Worm (Caenorhabditis elegans) whole organism, young adult: ENCODE results near the gene mmcm-1.
A peak's percentile ranks its signal among the peaks of the same experiment; 100 is the strongest.

ENCODE experiments used
- B0035.1 ChIP-seq: sonication (generic microtip); optimal IDR thresholded peaks from 2 replicates; lab custom pipeline; 2016; ENCODE audit warnings: missing genetic modification characterization, mild to moderate bottlenecking, missing compliant biosample characterization, missing genotype, missing genetic modification reagents
- B0336.3 ChIP-seq: fragments of 200-800 bp; sonication (Bioruptor generic); IDR thresholded peaks from 2 replicates; pipeline ENCODE4 v1.3.6; 2022; ENCODE audit warnings: missing genetic modification characterization, missing compliant biosample characterization
- C06A6.2 ChIP-seq: fragments of 200-800 bp; sonication (Bioruptor generic); conservative IDR thresholded peaks from 2 replicates; pipeline ENCODE4 v1.3.6; 2022; ENCODE audit warnings: missing genetic modification characterization, missing compliant biosample characterization
- F10E7.11 ChIP-seq: sonication (generic microtip); optimal IDR thresholded peaks from 2 replicates; lab custom pipeline; 2017; ENCODE audit warnings: mild to moderate bottlenecking, missing genetic modification characterization, moderate library complexity, missing compliant biosample characterization
- F33H1.4 ChIP-seq: fragments of 200-800 bp; sonication (Bioruptor generic); IDR thresholded peaks from 2 replicates; pipeline ENCODE4 v1.3.6; 2022; ENCODE audit warnings: missing genetic modification reagents, missing genetic modification characterization, missing compliant biosample characterization
- F55B11.4 ChIP-seq: sonication (generic microtip); optimal IDR thresholded peaks from 2 replicates; lab custom pipeline; 2016; ENCODE audit warnings: missing compliant biosample characterization, missing genetic modification characterization, borderline replicate concordance; ENCODE audit not compliant: insufficient read depth
- F57A8.1 ChIP-seq: fragments of 200-800 bp; sonication (Bioruptor generic); optimal IDR thresholded peaks from 2 replicates; lab custom pipeline; 2018; ENCODE audit warnings: mild to moderate bottlenecking, missing genetic modification characterization, moderate library complexity, missing compliant biosample characterization
- K11D2.4 ChIP-seq: fragments of 200-800 bp; sonication (Bioruptor generic); IDR thresholded peaks from 2 replicates; pipeline ENCODE4 v1.3.6; 2022; ENCODE audit warnings: missing genetic modification reagents, missing genetic modification characterization, missing compliant biosample characterization
- Y56A3A.18 ChIP-seq: fragments of 200-800 bp; sonication (Bioruptor generic); IDR thresholded peaks from 2 replicates; pipeline ENCODE4 v1.3.6; 2022; ENCODE audit warnings: missing genetic modification reagents, missing genetic modification characterization, missing compliant biosample characterization
- Y67H2A.10 ChIP-seq: fragments of 200-800 bp; sonication (Bioruptor generic); conservative IDR thresholded peaks from 2 replicates; pipeline ENCODE4 v1.3.6; 2022; ENCODE audit warnings: missing genetic modification reagents, missing genetic modification characterization, missing compliant biosample characterization
- akir-1 ChIP-seq: fragments of 200-800 bp; sonication (Bioruptor generic); optimal IDR thresholded peaks from 2 replicates; lab custom pipeline; 2018; ENCODE audit warnings: mild to moderate bottlenecking, missing genetic modification characterization, moderate library complexity, missing compliant biosample characterization
- ama-1 ChIP-seq, 3 experiments: fragments of 150-350 bp in 1 of 3; sonication (generic microtip) in 2 of 3; optimal IDR thresholded peaks; 2 replicates each; lab custom pipeline; 2014 to 2018; ENCODE audit warnings: missing biosample characterization in 2 of 3, missing genetic modification characterization in 2 of 3, missing genetic modification reagents in 2 of 3
- aptf-2 ChIP-seq: fragments of 200-800 bp; sonication (Bioruptor generic); conservative IDR thresholded peaks from 2 replicates; pipeline ENCODE4 v1.3.6; 2022; ENCODE audit warnings: missing genetic modification reagents, missing genetic modification characterization, missing compliant biosample characterization
- aptf-3 ChIP-seq: fragments of 200-800 bp; sonication (Bioruptor generic); IDR thresholded peaks from 2 replicates; pipeline ENCODE4 v1.3.6; 2022; ENCODE audit warnings: missing genetic modification characterization, missing compliant biosample characterization
- bed-1 ChIP-seq: fragments of 200-800 bp; sonication (Bioruptor generic); IDR thresholded peaks from 2 replicates; pipeline ENCODE4 v1.3.6; 2022; ENCODE audit warnings: missing genetic modification reagents, missing genetic modification characterization, missing compliant biosample characterization
- bed-2 ChIP-seq: fragments of 200-800 bp; sonication (Bioruptor generic); IDR thresholded peaks from 2 replicates; pipeline ENCODE4 v1.3.6; 2022; ENCODE audit warnings: missing genetic modification reagents, missing genetic modification characterization, missing compliant biosample characterization
- ceh-100 ChIP-seq: fragments of 200-800 bp; sonication (Bioruptor generic); IDR thresholded peaks from 2 replicates; pipeline ENCODE4 v1.3.6; 2022; ENCODE audit warnings: missing genetic modification reagents, missing genetic modification characterization, missing compliant biosample characterization
- die-1 ChIP-seq: sonication (generic microtip); optimal IDR thresholded peaks from 2 replicates; lab custom pipeline; 2016; ENCODE audit warnings: missing genotype, mild to moderate bottlenecking, missing genetic modification characterization, missing compliant biosample characterization
- dox-1 ChIP-seq: fragments of 200-800 bp; sonication (Bioruptor generic); IDR thresholded peaks from 2 replicates; pipeline ENCODE4 v1.3.6; 2022; ENCODE audit warnings: missing genetic modification reagents, missing genetic modification characterization, missing compliant biosample characterization
- dpl-1 ChIP-seq: fragments of 150-350 bp; optimal IDR thresholded peaks from 2 replicates; lab custom pipeline; 2014; ENCODE audit warnings: missing biosample characterization, missing genetic modification reagents, missing genetic modification characterization
- efl-1 ChIP-seq: fragments of 150-350 bp; optimal IDR thresholded peaks from 2 replicates; lab custom pipeline; 2014; ENCODE audit warnings: missing biosample characterization, missing genetic modification reagents, missing genetic modification characterization
- egl-18 ChIP-seq: fragments of 200-800 bp; sonication (Bioruptor generic); IDR thresholded peaks from 2 replicates; pipeline ENCODE4 v1.3.6; 2022; ENCODE audit warnings: missing genetic modification reagents, missing genetic modification characterization, missing compliant biosample characterization
- egrh-3 ChIP-seq: fragments of 200-800 bp; sonication (Bioruptor generic); IDR thresholded peaks from 2 replicates; pipeline ENCODE4 v1.3.6; 2022; ENCODE audit warnings: missing genetic modification reagents, missing genetic modification characterization, missing compliant biosample characterization
- ekl-4 ChIP-seq: fragments of 200-800 bp; sonication (Bioruptor generic); IDR thresholded peaks from 2 replicates; pipeline ENCODE4 v1.3.6; 2022; ENCODE audit warnings: missing genetic modification reagents, missing genetic modification characterization, missing compliant biosample characterization
- ets-4 ChIP-seq: fragments of 200-800 bp; sonication (Bioruptor generic); optimal IDR thresholded peaks from 2 replicates; lab custom pipeline; 2018; ENCODE audit warnings: mild to moderate bottlenecking, missing genetic modification characterization, missing compliant biosample characterization
- fkh-3 ChIP-seq: sonication (generic microtip); optimal IDR thresholded peaks from 2 replicates; lab custom pipeline; 2016; ENCODE audit warnings: mild to moderate bottlenecking, missing genetic modification characterization, missing compliant biosample characterization
- hlh-26 ChIP-seq: fragments of 200-800 bp; sonication (Bioruptor generic); conservative IDR thresholded peaks from 2 replicates; pipeline ENCODE4 v1.3.6; 2022; ENCODE audit warnings: missing genetic modification reagents, missing genetic modification characterization, missing compliant biosample characterization
- hmg-1.2 ChIP-seq: fragments of 200-800 bp; sonication (Bioruptor generic); IDR thresholded peaks from 2 replicates; pipeline ENCODE4 v1.3.6; 2022; ENCODE audit warnings: missing genetic modification reagents, missing genetic modification characterization, missing compliant biosample characterization
- hmg-20 ChIP-seq: fragments of 200-800 bp; sonication (Bioruptor generic); IDR thresholded peaks from 2 replicates; pipeline ENCODE4 v1.3.6; 2022; ENCODE audit warnings: missing genetic modification reagents, missing genetic modification characterization, missing compliant biosample characterization
- hsf-1 ChIP-seq: fragments of 200-800 bp; sonication (Bioruptor generic); IDR thresholded peaks from 2 replicates; pipeline ENCODE4 v1.3.6; 2022; ENCODE audit warnings: missing genetic modification reagents, missing genetic modification characterization, missing compliant biosample characterization
- lin-26 ChIP-seq: fragments of 200-800 bp; sonication (Bioruptor generic); IDR thresholded peaks from 2 replicates; pipeline ENCODE4 v1.3.6; 2022; ENCODE audit warnings: missing genetic modification reagents, missing genetic modification characterization, missing compliant biosample characterization
- lin-40 ChIP-seq: sonication (generic microtip); optimal IDR thresholded peaks from 2 replicates; lab custom pipeline; 2016; ENCODE audit warnings: missing genetic modification characterization, mild to moderate bottlenecking, missing compliant biosample characterization, missing genotype, missing genetic modification reagents
- lsy-27 ChIP-seq: sonication (generic microtip); optimal IDR thresholded peaks from 2 replicates; lab custom pipeline; 2017; ENCODE audit warnings: missing genetic modification characterization, mild to moderate bottlenecking, missing compliant biosample characterization, antibody characterized with exemption, missing genotype, borderline replicate concordance; ENCODE audit not compliant: insufficient read depth
- madf-3 ChIP-seq: fragments of 200-800 bp; sonication (Bioruptor generic); IDR thresholded peaks from 2 replicates; pipeline ENCODE4 v1.3.6; 2022; ENCODE audit warnings: missing genetic modification reagents, missing genetic modification characterization, missing compliant biosample characterization
- mcd-1 ChIP-seq: fragments of 200-800 bp; sonication (Bioruptor generic); IDR thresholded peaks from 2 replicates; pipeline ENCODE4 v1.3.6; 2022; ENCODE audit warnings: missing genetic modification reagents, missing genetic modification characterization, missing compliant biosample characterization
- mes-4 ChIP-seq: sonication (generic microtip); optimal IDR thresholded peaks from 2 replicates; lab custom pipeline; 2016; ENCODE audit warnings: missing genotype, missing genetic modification characterization, missing compliant biosample characterization
- nhr-120 ChIP-seq: fragments of 200-800 bp; sonication (Bioruptor generic); IDR thresholded peaks from 2 replicates; pipeline ENCODE4 v1.3.6; 2022; ENCODE audit warnings: missing genetic modification characterization, missing compliant biosample characterization
- nhr-179 ChIP-seq: sonication (generic microtip); optimal IDR thresholded peaks from 2 replicates; lab custom pipeline; 2016; ENCODE audit warnings: mild to moderate bottlenecking, missing genetic modification characterization, missing compliant biosample characterization
- nhr-27 ChIP-seq: fragments of 200-800 bp; sonication (Bioruptor generic); optimal IDR thresholded peaks from 2 replicates; lab custom pipeline; 2018; ENCODE audit warnings: mild to moderate bottlenecking, missing genetic modification characterization, moderate library complexity, missing compliant biosample characterization
- nhr-80 ChIP-seq: sonication (generic microtip); optimal IDR thresholded peaks from 2 replicates; lab custom pipeline; 2016; ENCODE audit warnings: missing genetic modification characterization, missing compliant biosample characterization
- snpc-1.1 ChIP-seq: sonication (generic microtip); optimal IDR thresholded peaks from 2 replicates; lab custom pipeline; 2017; ENCODE audit warnings: missing genetic modification characterization, mild to moderate bottlenecking, missing compliant biosample characterization, antibody characterized with exemption, moderate library complexity, missing genotype, missing genetic modification reagents; ENCODE audit not compliant: insufficient read depth
- tbx-9 ChIP-seq: sonication (generic microtip); optimal IDR thresholded peaks from 2 replicates; lab custom pipeline; 2016; ENCODE audit warnings: borderline replicate concordance, missing genetic modification characterization, inconsistent platforms, missing compliant biosample characterization
- unc-62 ChIP-seq: fragments of 150-350 bp; optimal IDR thresholded peaks from 2 replicates; lab custom pipeline; 2014; ENCODE audit warnings: missing biosample characterization, missing genetic modification reagents, missing genetic modification characterization
- xnd-1 ChIP-seq: sonication (generic microtip); optimal IDR thresholded peaks from 2 replicates; lab custom pipeline; 2016; ENCODE audit warnings: missing genotype, missing genetic modification reagents, missing genetic modification characterization, missing compliant biosample characterization
- ztf-28 ChIP-seq: fragments of 200-800 bp; sonication (Bioruptor generic); IDR thresholded peaks from 2 replicates; pipeline ENCODE4 v1.3.6; 2022; ENCODE audit warnings: missing genetic modification reagents, missing genetic modification characterization, missing compliant biosample characterization
- ztf-3 ChIP-seq: fragments of 200-800 bp; sonication (Bioruptor generic); optimal IDR thresholded peaks from 2 replicates; lab custom pipeline; 2018; ENCODE audit warnings: mild to moderate bottlenecking, missing genetic modification characterization, missing compliant biosample characterization

The mmcm-1 gene

DNA sequence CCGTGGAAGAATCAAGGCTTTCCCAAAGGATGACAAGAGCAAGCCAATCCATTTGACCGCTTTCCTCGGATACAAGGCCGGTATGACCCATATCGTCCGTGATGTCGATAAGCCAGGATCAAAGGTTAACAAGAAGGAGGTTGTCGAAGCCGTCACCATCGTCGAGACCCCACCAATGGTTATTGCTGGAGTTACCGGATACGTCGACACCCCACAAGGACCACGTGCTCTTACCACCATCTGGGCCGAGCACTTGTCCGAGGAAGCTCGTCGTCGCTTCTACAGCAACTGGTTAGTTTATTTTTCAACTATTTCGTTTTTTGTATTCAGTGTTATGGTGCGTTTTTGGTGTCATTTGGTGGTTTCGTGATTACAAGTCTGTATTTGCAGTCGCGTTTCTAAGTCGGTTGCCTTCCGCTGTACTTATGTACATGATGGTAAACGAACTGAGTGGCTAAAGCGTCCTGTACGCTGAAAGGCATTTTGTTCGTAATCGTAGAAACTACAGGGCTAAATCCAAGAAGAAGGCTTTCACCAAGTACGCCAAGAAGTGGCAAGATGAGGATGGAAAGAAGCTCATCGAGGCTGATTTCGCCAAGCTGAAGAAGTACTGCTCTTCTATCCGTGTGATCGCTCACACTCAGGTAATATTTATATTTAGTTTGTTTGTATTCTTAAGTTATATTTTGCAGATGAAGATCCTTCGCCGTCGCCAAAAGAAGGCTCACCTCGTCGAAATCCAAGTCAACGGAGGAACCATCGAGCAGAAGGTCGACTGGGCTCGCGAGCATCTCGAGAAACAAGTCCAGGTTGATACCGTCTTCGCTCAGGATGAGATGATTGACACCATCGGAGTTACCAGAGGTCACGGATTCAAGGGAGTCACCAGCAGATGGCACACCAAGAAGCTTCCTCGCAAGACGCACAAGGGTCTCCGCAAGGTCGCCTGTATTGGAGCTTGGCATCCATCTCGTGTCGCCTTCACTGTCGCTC, 39.3 kb downstream of the mmcm-1 start (continued):
- TF ChIP-seq hmg-1.2 (GFP tag; lab: Robert Waterston, UW) (no peak), B0336.3 (peak; percentile 6; the same call in 1 of the 2 replicates), Y67H2A.10 (GFP tag; lab: Robert Waterston, UW) (no peak), F10E7.11 (tag; lab: Kevin White, UChicago) (no peak), xnd-1 (tag; lab: Kevin White, UChicago) (no peak), bed-2 (GFP tag; lab: Robert Waterston, UW) (no peak), ztf-28 (GFP tag; lab: Robert Waterston, UW) (no peak), akir-1 (GFP tag; lab: Kevin White, UChicago) (no peak), dox-1 (GFP tag; lab: Robert Waterston, UW) (peak; percentile 29; the same call in 1 of the 2 replicates), K11D2.4 (GFP tag; lab: Robert Waterston, UW) (no peak), lin-40 (tag; lab: Kevin White, UChicago) (no peak), C06A6.2 (GFP tag; lab: Robert Waterston, UW) (no peak), egl-18 (GFP tag; lab: Robert Waterston, UW) (no peak), lsy-27 (no peak), nhr-179 (tag; lab: Kevin White, UChicago) (no peak), hlh-26 (GFP tag; lab: Robert Waterston, UW) (no peak), aptf-3 (GFP tag; lab: Robert Waterston, UW) (no peak), egrh-3 (no peak), ztf-3 (GFP tag; lab: Kevin White, UChicago) (no peak), hmg-20 (GFP tag; lab: Robert Waterston, UW) (no peak), F57A8.1 (no peak), F55B11.4 (tag; lab: Kevin White, UChicago) (no peak), mcd-1 (GFP tag; lab: Robert Waterston, UW) (no peak), nhr-120 (GFP tag; lab: Robert Waterston, UW) (no peak), lin-26 (GFP tag; lab: Robert Waterston, UW) (no peak; the same call in 1 of the 2 replicates), die-1 (tag; lab: Kevin White, UChicago) (no peak), hsf-1 (no peak), snpc-1.1 (tag; lab: Kevin White, UChicago) (no peak), nhr-80 (tag; lab: Kevin White, UChicago) (no peak), madf-3 (GFP tag; lab: Robert Waterston, UW) (peak; percentile 43; the same call in 1 of the 2 replicates), mes-4 (tag; lab: Kevin White, UChicago) (no peak), efl-1 (GFP tag; lab: Kevin White, UChicago) (peak; percentile 11), aptf-2 (GFP tag; lab: Robert Waterston, UW) (no peak), ama-1 (optimal IDR thresholded peaks at IDR 0.05; lab: Kevin White, UChicago) (no peak), ama-1 (GFP tag; optimal IDR thresholded peaks at IDR 0.05; lab: Kevin White, UChicago) (no peak), ekl-4 (GFP tag; lab: Robert Waterston, UW) (peak; percentile 55), tbx-9 (no peak), dpl-1 (no peak), bed-1 (no peak), F33H1.4 (no peak; the same call in 1 of the 2 replicates), Y56A3A.18 (no peak), unc-62 (GFP tag; lab: Kevin White, UChicago) (no peak), ceh-100 (GFP tag; lab: Robert Waterston, UW) (no peak), B0035.1 (no peak), fkh-3 (tag; lab: Kevin White, UChicago) (no peak), ets-4 (no peak), nhr-27 (tag; lab: Kevin White, UChicago) (no peak)
